Worm (Caenorhabditis elegans): ENCODE results near the gene Y12A6A.1.

Y12A6A.1 gene

ce11 chrX:13591953-13592352, 29.6 kb downstream of the Y12A6A.1 start:
- TF ChIP-seq mxl-2 (GFP tag; conservative IDR thresholded peaks at IDR 0.05) (no peak), egl-27 (tag; optimal IDR thresholded peaks at IDR 0.05) (no peak), hlh-30 (tag; optimal IDR thresholded peaks at IDR 0.05; ENCODE audit: insufficient read depth) (no peak), nhr-6 (tag; optimal IDR thresholded peaks at IDR 0.05) (no peak), lin-15B (tag; optimal IDR thresholded peaks at IDR 0.05) (no peak), mdl-1 (tag; optimal IDR thresholded peaks at IDR 0.05) (no peak), lin-13 (GFP tag; optimal IDR thresholded peaks at IDR 0.05) (no peak), lin-29 (GFP tag; IDR thresholded peaks at IDR 0.05) (no peak), set-16 (GFP tag; IDR thresholded peaks at IDR 0.05) (peak; percentile 99), ceh-32 (tag; optimal IDR thresholded peaks at IDR 0.05; ENCODE audit: poor library complexity) (no peak), cey-2 (tag; optimal IDR thresholded peaks at IDR 0.05; ENCODE audit: borderline replicate concordance, insufficient read depth) (no peak), dmd-6 (GFP tag; IDR thresholded peaks at IDR 0.05) (no peak), saeg-2 (GFP tag; IDR thresholded peaks at IDR 0.05) (no peak), D1046.2 (GFP tag; IDR thresholded peaks at IDR 0.05) (no peak), unc-62 (GFP tag; optimal IDR thresholded peaks at IDR 0.05 in 1 of 2) (no peak), unc-62 (tag; optimal IDR thresholded peaks at IDR 0.05) (no peak), ztf-7 (tag; optimal IDR thresholded peaks at IDR 0.05) (no peak), php-3 (GFP tag; IDR thresholded peaks at IDR 0.05) (0 out of 2 replicates have a peak, but pooled peaks have one; percentile 47), pha-4 (GFP tag; IDR thresholded peaks at IDR 0.05) (peak; percentile 57; the same call in 1 of the 2 replicates), pha-4 (tag; optimal IDR thresholded peaks at IDR 0.05) (no peak), daf-8 (GFP tag; IDR thresholded peaks at IDR 0.05) (no peak), skn-1 (tag; optimal IDR thresholded peaks at IDR 0.05) (no peak), rbr-2 (tag; optimal IDR thresholded peaks at IDR 0.05) (no peak), daf-16 (GFP tag; optimal IDR thresholded peaks at IDR 0.05) (no peak), daf-16 (tag; optimal IDR thresholded peaks at IDR 0.05) (no peak), zfp-3 (GFP tag; conservative IDR thresholded peaks at IDR 0.05) (no peak), Y48G9A.11 (GFP tag; IDR thresholded peaks at IDR 0.05) (no peak)

DNA sequence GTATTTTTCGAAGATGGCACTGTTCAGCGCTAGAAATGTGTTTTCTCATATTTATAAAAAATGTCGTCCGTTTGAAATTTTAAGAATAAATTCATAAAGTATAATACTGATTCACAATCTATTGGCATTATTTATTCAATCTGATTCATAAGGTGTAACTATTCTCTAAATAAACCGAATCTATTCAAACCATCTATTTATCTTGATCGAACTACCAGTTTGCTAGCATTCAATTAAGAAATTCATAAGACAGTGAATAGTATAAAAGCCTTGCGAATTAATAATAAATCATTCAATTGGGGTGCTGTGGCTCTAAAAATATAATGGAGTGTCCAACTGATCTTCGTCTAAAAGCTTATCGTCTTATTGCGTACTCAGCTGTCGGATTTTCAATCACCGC, 30.4 kb downstream of the Y12A6A.1 start, which contains the start of gene col-44:
Gene col-44, plus strand, starts transcription at position 301 of the 400 bp plus-strand sequence.
- TF ChIP-seq zip-2 (tag; optimal IDR thresholded peaks at IDR 0.05) (no peak), hlh-30 (tag; optimal IDR thresholded peaks at IDR 0.05; ENCODE audit: insufficient read depth) (no peak), nhr-25 (tag; optimal IDR thresholded peaks at IDR 0.05; ENCODE audit: borderline replicate concordance, insufficient read depth) (no peak), saeg-2 (GFP tag; IDR thresholded peaks at IDR 0.05) (no peak), egl-43 (GFP tag; IDR thresholded peaks at IDR 0.05) (no peak)

DNA sequence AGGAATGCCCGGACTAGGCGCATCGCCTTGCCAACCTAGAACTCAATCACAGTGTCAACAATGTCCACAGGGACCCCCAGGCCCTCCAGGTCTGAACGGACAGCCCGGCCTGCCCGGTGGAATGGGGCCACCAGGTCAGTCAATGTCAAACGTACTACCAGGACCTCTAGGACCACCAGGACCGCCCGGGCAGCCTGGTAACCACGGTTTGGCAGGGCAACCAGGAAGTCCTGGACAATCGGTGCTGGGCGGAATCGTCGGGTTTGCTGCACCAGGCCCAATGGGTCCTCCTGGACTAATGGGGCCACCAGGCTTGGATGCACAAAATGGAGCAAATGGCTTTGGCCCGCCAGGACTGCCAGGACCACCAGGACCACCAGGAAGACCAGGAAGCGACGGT, 30.8 kb downstream of the Y12A6A.1 start:
- TF ChIP-seq snpc-1.2 (GFP tag; IDR thresholded peaks at IDR 0.05): 0 out of 2 replicates have a peak, but pooled peaks have one; percentile 56
- no peak for TF ChIP-seq fkh-10 (GFP tag; optimal IDR thresholded peaks at IDR 0.05)
- peak; percentile 90 for TF ChIP-seq set-16 (GFP tag; IDR thresholded peaks at IDR 0.05)
- 0 out of 2 replicates have a peak, but pooled peaks have one; percentile 37 for TF ChIP-seq egl-43 (GFP tag; IDR thresholded peaks at IDR 0.05)
- TF ChIP-seq dmd-8 (GFP tag; IDR thresholded peaks at IDR 0.05): 0 out of 2 replicates have a peak, but pooled peaks have one; percentile 52

- TF ChIP-seq dmd-9 (GFP tag; IDR thresholded peaks at IDR 0.05) (no peak), ces-1 (GFP tag; optimal IDR thresholded peaks at IDR 0.05) (no peak), Y5F2A.4 (GFP tag; optimal IDR thresholded peaks at IDR 0.05) (no peak), nhr-42 (GFP tag; IDR thresholded peaks at IDR 0.05) (no peak), rbr-2 (tag; optimal IDR thresholded peaks at IDR 0.05) (no peak), fkh-10 (GFP tag; optimal IDR thresholded peaks at IDR 0.05) (no peak), ceh-20 (GFP tag; IDR thresholded peaks at IDR 0.05) (no peak), nhr-6 (tag; optimal IDR thresholded peaks at IDR 0.05) (no peak), nhr-48 (tag; optimal IDR thresholded peaks at IDR 0.05) (no peak), sdz-12 (GFP tag; optimal IDR thresholded peaks at IDR 0.05) (no peak), mdt-29 (GFP tag; IDR thresholded peaks at IDR 0.05) (no peak), zfp-2 (tag; optimal IDR thresholded peaks at IDR 0.05) (no peak), hmg-1.1 (GFP tag; IDR thresholded peaks at IDR 0.05) (no peak)
Observed at ce11 chrX:13589735-13590134, 31.8 kb downstream of the Y12A6A.1 start, which contains the start of gene col-9. Gene col-9, plus strand, starts transcription at chrX:13590035.
